Fruit fly (Drosophila melanogaster) whole organism, embryonic: Measurements from ENCODE around the gene Fancd2.

ENCODE experiments used
- BtbVII ChIP-seq: fragments of 200-800 bp; sonication (Bioruptor generic); optimal IDR thresholded peaks from 3 replicates; lab custom pipeline; 2017; ENCODE audit warnings: missing biosample characterization, mild to moderate bottlenecking, missing genetic modification characterization
- CG10147 ChIP-seq: fragments of 200-800 bp; sonication (Bioruptor generic); optimal IDR thresholded peaks from 2 replicates; lab custom pipeline; 2019; ENCODE audit warnings: missing biosample characterization, mild to moderate bottlenecking, missing genetic modification characterization, moderate library complexity
- CG10274 ChIP-seq: fragments of 200-800 bp; sonication (Bioruptor generic); optimal IDR thresholded peaks from 3 replicates; lab custom pipeline; 2017; ENCODE audit warnings: missing biosample characterization, mild to moderate bottlenecking, missing genetic modification characterization
- CG10431 ChIP-seq: fragments of 200-800 bp; sonication (Bioruptor generic); optimal IDR thresholded peaks from 3 replicates; lab custom pipeline; 2018; ENCODE audit warnings: missing biosample characterization, mild to moderate bottlenecking, missing genetic modification characterization
- CG11085 ChIP-seq: fragments of 200-800 bp; sonication (Bioruptor generic); IDR thresholded peaks from 2 replicates; pipeline ENCODE4 v1.3.6; 2022; ENCODE audit warnings: missing biosample characterization, missing genetic modification characterization
- CG11695 ChIP-seq: fragments of 200-800 bp; sonication (Bioruptor generic); IDR thresholded peaks from 3 replicates; pipeline ENCODE4 v1.3.6; 2022; ENCODE audit warnings: missing biosample characterization, missing genetic modification characterization
- CG12104 ChIP-seq: fragments of 200-800 bp; sonication (Bioruptor generic); optimal IDR thresholded peaks from 3 replicates; lab custom pipeline; 2016; ENCODE audit warnings: missing biosample characterization, missing genetic modification characterization
- CG15514 ChIP-seq: fragments of 200-800 bp; sonication (Bioruptor generic); optimal IDR thresholded peaks from 3 replicates; lab custom pipeline; 2017; ENCODE audit warnings: missing biosample characterization, missing genetic modification characterization, mild to moderate bottlenecking, moderate library complexity, missing genetic modification reagents
- CG17385 ChIP-seq: fragments of 200-800 bp; sonication (Bioruptor generic); optimal IDR thresholded peaks from 3 replicates; lab custom pipeline; 2018; ENCODE audit warnings: missing biosample characterization, mild to moderate bottlenecking, missing genetic modification characterization
- CG17568 ChIP-seq: fragments of 200-800 bp; sonication (Bioruptor generic); optimal IDR thresholded peaks from 2 replicates; lab custom pipeline; 2018; ENCODE audit warnings: missing biosample characterization, mild to moderate bottlenecking, missing genetic modification characterization, moderate library complexity
- CG18011 ChIP-seq: fragments of 200-800 bp; sonication (Bioruptor generic); optimal IDR thresholded peaks from 2 replicates; lab custom pipeline; 2017; ENCODE audit warnings: missing biosample characterization, missing genetic modification characterization, mild to moderate bottlenecking, moderate library complexity, missing genotype
- CG32772 ChIP-seq: fragments of 200-800 bp; sonication (Bioruptor generic); IDR thresholded peaks from 2 replicates; pipeline ENCODE4 v1.3.6; 2022; ENCODE audit warnings: missing biosample characterization, missing genetic modification characterization
- CG3281 ChIP-seq: fragments of 200-800 bp; sonication (Bioruptor generic); optimal IDR thresholded peaks from 3 replicates; lab custom pipeline; 2017; ENCODE audit warnings: missing biosample characterization, mild to moderate bottlenecking, missing genetic modification characterization
- CG4617 ChIP-seq: fragments of 200-800 bp; sonication (Bioruptor generic); optimal IDR thresholded peaks from 3 replicates; lab custom pipeline; 2016; ENCODE audit warnings: missing biosample characterization, missing genetic modification characterization, borderline replicate concordance
- CG6689 ChIP-seq: fragments of 200-800 bp; sonication (Bioruptor generic); IDR thresholded peaks from 2 replicates; pipeline ENCODE4 v1.3.6; 2022; ENCODE audit warnings: missing biosample characterization, missing genetic modification characterization
- CG6813 ChIP-seq: fragments of 200-800 bp; sonication (Bioruptor generic); optimal IDR thresholded peaks from 2 replicates; lab custom pipeline; 2017; ENCODE audit warnings: missing biosample characterization, missing genetic modification characterization, mild to moderate bottlenecking, moderate library complexity, missing genetic modification reagents
- CG7556 ChIP-seq: fragments of 200-800 bp; sonication (Bioruptor generic); optimal IDR thresholded peaks from 2 replicates; lab custom pipeline; 2017; ENCODE audit warnings: missing biosample characterization, mild to moderate bottlenecking, missing genetic modification characterization
- CG8290 ChIP-seq, 3 experiments: fragments of 200-800 bp; sonication (Bioruptor generic); optimal IDR thresholded peaks; 2 replicates each; lab custom pipeline; 2016 to 2019; ENCODE audit warnings: missing biosample characterization in 3 of 3, missing genetic modification characterization in 3 of 3, mild to moderate bottlenecking in 2 of 3, moderate library complexity in 1 of 3
- CG8478 ChIP-seq: fragments of >200 bp; optimal IDR thresholded peaks from 2 replicates; lab custom pipeline; 2018
- CG8924 ChIP-seq: fragments of 200-800 bp; optimal IDR thresholded peaks from 3 replicates; lab custom pipeline; 2019; ENCODE audit warnings: missing biosample characterization, mild to moderate bottlenecking, missing genetic modification characterization, moderate library complexity
- Deaf1 ChIP-seq: fragments of 200-800 bp; optimal IDR thresholded peaks from 3 replicates; lab custom pipeline; 2019; ENCODE audit warnings: missing biosample characterization, mild to moderate bottlenecking, missing genetic modification characterization, moderate library complexity
- Ets97D ChIP-seq: fragments of 200-800 bp; sonication (Bioruptor generic); optimal IDR thresholded peaks from 3 replicates; lab custom pipeline; 2016; ENCODE audit warnings: missing biosample characterization, missing genetic modification characterization
- Gug ChIP-seq: fragments of 200-800 bp; sonication (Bioruptor generic); IDR thresholded peaks from 4 replicates; pipeline ENCODE4 v1.3.6; 2022; ENCODE audit warnings: missing biosample characterization, missing genetic modification characterization
- HLH54F ChIP-seq: fragments of 200-800 bp; sonication (Bioruptor generic); optimal IDR thresholded peaks from 3 replicates; lab custom pipeline; 2016; ENCODE audit warnings: missing biosample characterization, missing genetic modification characterization
- Jarid2 ChIP-seq: fragments of 200-800 bp; sonication (Bioruptor generic); optimal IDR thresholded peaks from 3 replicates; lab custom pipeline; 2017; ENCODE audit warnings: mild to moderate bottlenecking, missing biosample characterization, missing genetic modification reagents, missing genetic modification characterization
- Max ChIP-seq: fragments of 200-800 bp; sonication (Bioruptor generic); optimal IDR thresholded peaks from 2 replicates; lab custom pipeline; 2016; ENCODE audit warnings: missing biosample characterization, mild to moderate bottlenecking, missing genetic modification characterization
- Myb ChIP-seq: fragments of 200-800 bp; sonication (Bioruptor generic); optimal IDR thresholded peaks from 2 replicates; lab custom pipeline; 2016; ENCODE audit warnings: missing biosample characterization, missing genetic modification characterization
- NC2β ChIP-seq: fragments of 200-800 bp; sonication (Bioruptor generic); optimal IDR thresholded peaks from 2 replicates; lab custom pipeline; 2016; ENCODE audit warnings: missing biosample characterization, missing genetic modification characterization
- Nf-YA ChIP-seq: fragments of 200-800 bp; sonication (Bioruptor generic); IDR thresholded peaks from 2 replicates; pipeline ENCODE4 v1.3.6; 2022; ENCODE audit warnings: missing biosample characterization, missing genetic modification characterization
- Rfx ChIP-seq: fragments of 200-800 bp; sonication (Bioruptor generic); IDR thresholded peaks from 2 replicates; pipeline ENCODE4 v1.3.6; 2022; ENCODE audit warnings: missing biosample characterization, missing genetic modification characterization
- Rx ChIP-seq: fragments of 200-800 bp; sonication (Bioruptor generic); IDR thresholded peaks from 2 replicates; pipeline ENCODE4 v1.3.6; 2022; ENCODE audit warnings: missing biosample characterization, missing genetic modification characterization
- Sox102F ChIP-seq: fragments of 200-800 bp; sonication (Bioruptor generic); optimal IDR thresholded peaks from 2 replicates; lab custom pipeline; 2018; ENCODE audit warnings: missing biosample characterization, mild to moderate bottlenecking, missing genetic modification characterization, moderate library complexity
- YL-1 ChIP-seq: fragments of 200-800 bp; sonication (Bioruptor generic); optimal IDR thresholded peaks from 3 replicates; lab custom pipeline; 2017; ENCODE audit warnings: missing biosample characterization, mild to moderate bottlenecking, missing genetic modification characterization
- ap ChIP-seq: fragments of 200-800 bp; sonication (Bioruptor generic); IDR thresholded peaks from 2 replicates; pipeline ENCODE4 v1.3.6; 2022; ENCODE audit warnings: missing biosample characterization, missing genetic modification characterization
- chm ChIP-seq: fragments of 200-800 bp; sonication (Bioruptor generic); IDR thresholded peaks from 2 replicates; pipeline ENCODE4 v1.3.6; 2022; ENCODE audit warnings: missing biosample characterization, missing genetic modification characterization
- fd3F ChIP-seq: fragments of 200-800 bp; sonication (Bioruptor generic); optimal IDR thresholded peaks from 2 replicates; lab custom pipeline; 2018; ENCODE audit warnings: missing biosample characterization, mild to moderate bottlenecking, missing genetic modification characterization, moderate library complexity
- gcm ChIP-seq: fragments of 200-800 bp; sonication (Bioruptor generic); optimal IDR thresholded peaks from 2 replicates; lab custom pipeline; 2019; ENCODE audit warnings: missing biosample characterization, mild to moderate bottlenecking, missing genetic modification characterization, moderate library complexity
- hbn ChIP-seq: fragments of 200-800 bp; sonication (Bioruptor generic); IDR thresholded peaks from 2 replicates; pipeline ENCODE4 v1.3.6; 2022; ENCODE audit warnings: missing biosample characterization, missing genetic modification characterization; ENCODE audit not compliant: partially characterized antibody
- klu ChIP-seq: fragments of 200-800 bp; sonication (Bioruptor generic); IDR thresholded peaks from 2 replicates; pipeline ENCODE4 v1.3.6; 2022; ENCODE audit warnings: missing biosample characterization, missing genetic modification characterization
- kni ChIP-seq: fragments of 200-800 bp; sonication (Bioruptor generic); optimal IDR thresholded peaks from 3 replicates; lab custom pipeline; 2017; ENCODE audit warnings: mild to moderate bottlenecking, missing biosample characterization, missing genetic modification reagents, missing genetic modification characterization
- lola ChIP-seq, 3 experiments: fragments of >200 bp in 2 of 3; fragments of 200-800 bp in 1 of 3; sonication (Bioruptor generic) in 1 of 3; optimal IDR thresholded peaks; 2 replicates each; lab custom pipeline; 2017 to 2019; ENCODE audit warnings: missing biosample characterization in 3 of 3, missing genetic modification characterization in 3 of 3, mild to moderate bottlenecking in 1 of 3, moderate library complexity in 1 of 3
- nom ChIP-seq: fragments of 200-800 bp; sonication (Bioruptor generic); optimal IDR thresholded peaks from 2 replicates; lab custom pipeline; 2017; ENCODE audit warnings: missing biosample characterization, missing genetic modification characterization, mild to moderate bottlenecking, moderate library complexity, missing genetic modification reagents
- pzg ChIP-seq: fragments of 200-800 bp; sonication (Bioruptor generic); optimal IDR thresholded peaks from 3 replicates; lab custom pipeline; 2018; ENCODE audit warnings: missing biosample characterization, mild to moderate bottlenecking, missing genetic modification characterization, moderate library complexity
- slbo ChIP-seq: fragments of 200-800 bp; sonication (Bioruptor generic); IDR thresholded peaks from 2 replicates; pipeline ENCODE4 v1.3.6; 2022; ENCODE audit warnings: missing biosample characterization, missing genetic modification characterization
- sna ChIP-seq: fragments of 200-800 bp; sonication (Bioruptor generic); IDR thresholded peaks from 2 replicates; pipeline ENCODE4 v1.3.6; 2022; ENCODE audit warnings: missing biosample characterization, missing genetic modification characterization; ENCODE audit not compliant: partially characterized antibody
- sqz ChIP-seq: fragments of 200-800 bp; sonication (Bioruptor generic); optimal IDR thresholded peaks from 3 replicates; lab custom pipeline; 2018; ENCODE audit warnings: missing biosample characterization, mild to moderate bottlenecking, missing genetic modification characterization
- trem ChIP-seq: fragments of 200-800 bp; optimal IDR thresholded peaks from 3 replicates; lab custom pipeline; 2019; ENCODE audit warnings: missing biosample characterization, mild to moderate bottlenecking, missing genetic modification characterization, moderate library complexity

Gene Fancd2

dm6 chr3R:20832689-20833524 lies 16.9 kb upstream of the Fancd2 start, which contains the start of gene Synd (continued):
- TF ChIP-seq Ets97D (GFP tag; lab: Kevin White, UChicago), result peak; percentile 2
- TF ChIP-seq lola (GFP tag; optimal IDR thresholded peaks at IDR 0.05; lab: Kevin White, UChicago), result peak in 1 of 3 experiments; percentile 81
- peak; percentile 35 for TF ChIP-seq HLH54F (GFP tag; lab: Kevin White, UChicago)
- TF ChIP-seq CG8478 (lab: Kevin White, UChicago), result peak; percentile 84
- peak; percentile 43 for TF ChIP-seq CG17568 (GFP tag; lab: Kevin White, UChicago)
- TF ChIP-seq ap, result no peak
- TF ChIP-seq Myb (GFP tag; lab: Kevin White, UChicago), result peak; percentile 23
- TF ChIP-seq NC2β (GFP tag; lab: Kevin White, UChicago), result no peak
- peak; percentile 25 for TF ChIP-seq CG15514 (GFP tag; lab: Kevin White, UChicago)
- peak; percentile 46; the same call in 1 of the 2 replicates for TF ChIP-seq chm (GFP tag; lab: Robert Waterston, UW)
- TF ChIP-seq hbn (GFP tag; lab: Robert Waterston, UW), result peak; percentile 31; the same call in 1 of the 2 replicates
- TF ChIP-seq BtbVII (GFP tag; lab: Kevin White, UChicago), result peak; percentile 69
- peak; percentile 78 for TF ChIP-seq pzg
- 0 out of 3 replicates have a peak, but pooled peaks have one; percentile 31 for TF ChIP-seq CG11695 (GFP tag; lab: Robert Waterston, UW)
- peak; percentile 71 for TF ChIP-seq kni (GFP tag; lab: Kevin White, UChicago)
- TF ChIP-seq CG7556, result peak; percentile 20
- TF ChIP-seq CG11085 (GFP tag; lab: Robert Waterston, UW), result no peak
- TF ChIP-seq Jarid2, result peak; percentile 83
- TF ChIP-seq nom (GFP tag; lab: Kevin White, UChicago), result peak; percentile 48
- peak; percentile 97 for TF ChIP-seq CG10274 (GFP tag; lab: Kevin White, UChicago)
- TF ChIP-seq CG17385 (GFP tag; lab: Kevin White, UChicago), result peak; percentile 20
- TF ChIP-seq Max, result no peak
- TF ChIP-seq CG4617 (GFP tag; lab: Kevin White, UChicago), result peak; percentile 35
- peak; percentile 41; the same call in 1 of the 2 replicates for TF ChIP-seq CG32772 (GFP tag; lab: Robert Waterston, UW)
- TF ChIP-seq trem (tag; lab: Kevin White, UChicago), result peak; percentile 33
- TF ChIP-seq CG8924, result peak; percentile 63
- TF ChIP-seq klu (GFP tag; lab: Robert Waterston, UW), result no peak
- no peak for TF ChIP-seq fd3F (GFP tag; lab: Kevin White, UChicago)
- peak; percentile 44 for TF ChIP-seq YL-1 (GFP tag; lab: Kevin White, UChicago)
- TF ChIP-seq CG18011 (GFP tag; lab: Kevin White, UChicago), result peak; percentile 2
- peak; percentile 54 for TF ChIP-seq CG10147 (GFP tag; lab: Kevin White, UChicago)
- TF ChIP-seq slbo (GFP tag; lab: Robert Waterston, UW), result no peak
- TF ChIP-seq CG6689 (GFP tag; lab: Robert Waterston, UW), result 0 out of 2 replicates have a peak, but pooled peaks have one; percentile 17
- TF ChIP-seq CG8290 (GFP tag; optimal IDR thresholded peaks at IDR 0.05; lab: Kevin White, UChicago), result no peak
- TF ChIP-seq CG8290 (tag; optimal IDR thresholded peaks at IDR 0.05; lab: Kevin White, UChicago), result peak in 1 of 2 experiments; percentile 32
- TF ChIP-seq sna (GFP tag; lab: Robert Waterston, UW), result 0 out of 2 replicates have a peak, but pooled peaks have one; percentile 26
- TF ChIP-seq CG10431 (GFP tag; lab: Kevin White, UChicago), result peak; percentile 79
- TF ChIP-seq Sox102F (GFP tag; lab: Kevin White, UChicago), result no peak
- TF ChIP-seq Rfx, result peak; percentile 16; the same call in 1 of the 2 replicates
- TF ChIP-seq sqz (GFP tag; lab: Kevin White, UChicago), result peak; percentile 90
- TF ChIP-seq CG3281 (GFP tag; lab: Kevin White, UChicago), result peak; percentile 34
- TF ChIP-seq Deaf1 (tag; lab: Kevin White, UChicago), result peak; percentile 68
- TF ChIP-seq gcm (GFP tag; lab: Kevin White, UChicago), result peak; percentile 7
- TF ChIP-seq Nf-YA (GFP tag; lab: Robert Waterston, UW), result no peak
- 0 out of 2 replicates have a peak, but pooled peaks have one; percentile 23 for TF ChIP-seq Rx (GFP tag; lab: Robert Waterston, UW)
- peak; percentile 3 for TF ChIP-seq CG12104 (GFP tag; lab: Kevin White, UChicago)
- no peak for TF ChIP-seq Gug (GFP tag; lab: Robert Waterston, UW)
- peak; percentile 7 for TF ChIP-seq CG6813 (GFP tag; lab: Kevin White, UChicago)
